Worm (Caenorhabditis elegans): ENCODE measurements around the gene scc-3.

DNA sequence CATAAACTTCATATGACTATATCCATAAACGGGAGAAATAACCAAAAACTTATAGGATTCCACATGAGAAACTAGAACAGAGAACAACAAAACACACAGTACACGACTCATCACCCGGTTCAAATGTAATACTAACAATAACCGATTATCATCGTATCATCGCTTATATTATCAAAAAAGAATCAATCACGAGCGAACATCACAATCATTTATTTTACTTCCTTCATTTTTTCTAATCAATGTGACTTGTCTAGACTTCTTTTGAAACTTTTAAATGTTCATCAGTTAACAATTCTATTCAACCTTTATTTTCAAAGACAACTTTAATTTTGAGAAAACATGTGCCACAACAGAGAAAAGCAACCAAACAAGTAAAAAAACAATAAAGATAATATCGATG is 31.5 kb downstream of the scc-3 start, which contains the start of gene ugt-4:
- TF ChIP-seq dmd-4 (tag; optimal IDR thresholded peaks at IDR 0.05) (no peak), unc-39 (tag; optimal IDR thresholded peaks at IDR 0.05) (no peak), ama-1 (optimal IDR thresholded peaks at IDR 0.05) (no peak), snpc-4 (tag; optimal IDR thresholded peaks at IDR 0.05) (no peak), egl-27 (tag; optimal IDR thresholded peaks at IDR 0.05) (no peak), nhr-12 (tag; optimal IDR thresholded peaks at IDR 0.05) (no peak), ZK546.5 (tag; optimal IDR thresholded peaks at IDR 0.05) (no peak), elt-1 (tag; optimal IDR thresholded peaks at IDR 0.05) (no peak), nhr-77 (tag; optimal IDR thresholded peaks at IDR 0.05) (no peak), unc-62 (GFP tag; optimal IDR thresholded peaks at IDR 0.05) (no peak), ceh-82 (tag; optimal IDR thresholded peaks at IDR 0.05) (no peak), skn-1 (tag; optimal IDR thresholded peaks at IDR 0.05) (no peak), sem-4 (tag; optimal IDR thresholded peaks at IDR 0.05) (no peak)
